Fruit fly (Drosophila melanogaster): ENCODE data around the gene CG33263.

DNA sequence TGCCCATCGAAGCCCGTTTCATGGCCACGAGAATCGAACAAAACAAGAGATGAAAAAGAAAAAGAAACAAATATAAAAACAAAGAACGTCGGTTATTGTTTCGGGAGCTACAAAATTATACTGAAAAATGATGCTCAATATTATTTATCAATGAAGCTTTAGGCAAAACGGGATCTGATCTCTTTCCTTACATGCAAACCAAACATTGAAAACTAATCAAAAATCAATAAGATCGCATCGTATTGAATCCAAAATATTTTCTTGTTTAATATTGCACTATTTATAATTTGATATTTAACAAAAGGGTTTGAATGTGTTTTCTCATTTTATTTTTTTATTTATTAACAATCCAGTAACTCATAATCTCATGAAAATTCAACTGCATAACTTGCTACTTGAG lies 1.6 kb upstream of the CG33263 start, which contains the start of gene CG14106:
- no peak for TF ChIP-seq kay (GFP tag; ENCODE audit: borderline replicate concordance)
- TF ChIP-seq cnc (optimal IDR thresholded peaks at IDR 0.05) = no peak
- no peak for TF ChIP-seq pad (GFP tag; optimal IDR thresholded peaks at IDR 0.05)
- no peak for TF ChIP-seq tj (GFP tag; optimal IDR thresholded peaks at IDR 0.05)
- no peak for TF ChIP-seq CG1620 (GFP tag; optimal IDR thresholded peaks at IDR 0.05)
- no peak for TF ChIP-seq cic (GFP tag; optimal IDR thresholded peaks at IDR 0.05)
- TF ChIP-seq CG7101 (tag; optimal IDR thresholded peaks at IDR 0.05) = no peak
- no peak for TF ChIP-seq CG14711 (tag; optimal IDR thresholded peaks at IDR 0.05)
- TF ChIP-seq CG11617 (GFP tag; optimal IDR thresholded peaks at IDR 0.05) = no peak
- no peak for TF ChIP-seq Hr96 (GFP tag; optimal IDR thresholded peaks at IDR 0.05)
- no peak for TF ChIP-seq CG12768 (GFP tag; optimal IDR thresholded peaks at IDR 0.05)
- no peak for TF ChIP-seq Clk (GFP tag; optimal IDR thresholded peaks at IDR 0.05)
- TF ChIP-seq CG5204 (GFP tag; optimal IDR thresholded peaks at IDR 0.05) = no peak
- no peak for TF ChIP-seq toe (GFP tag; optimal IDR thresholded peaks at IDR 0.05)

All from whole organism, adult.